Fruit fly (Drosophila melanogaster): ENCODE measurements around the gene Atg18b.

The Atg18b gene

DNA sequence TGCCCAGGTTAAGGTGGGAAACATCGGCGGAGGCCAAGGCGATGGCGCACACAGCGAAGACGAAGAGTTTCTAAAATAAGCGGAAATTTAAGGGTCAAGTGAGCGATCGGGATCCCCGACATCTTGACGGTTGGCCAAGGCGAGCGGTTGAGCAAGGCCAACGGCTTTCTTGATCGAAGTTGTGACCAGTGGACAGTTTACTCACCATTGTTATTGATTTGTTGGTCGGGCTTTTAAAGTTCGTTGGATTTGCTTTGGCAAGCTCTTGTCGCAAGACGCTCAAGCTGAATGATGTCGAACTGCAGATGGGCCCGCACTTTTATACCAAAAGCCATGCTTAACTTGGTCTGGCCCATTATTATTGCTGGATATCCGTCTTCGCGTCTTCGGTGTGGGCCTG lies 13.1 kb upstream of the Atg18b start:
- TF ChIP-seq vri (GFP tag; optimal IDR thresholded peaks at IDR 0.05) (no peak), Hr39 (GFP tag; optimal IDR thresholded peaks at IDR 0.05) (no peak), spab (GFP tag; optimal IDR thresholded peaks at IDR 0.05) (no peak), CG3032 (tag; optimal IDR thresholded peaks at IDR 0.05) (no peak), acj6 (GFP tag; optimal IDR thresholded peaks at IDR 0.05) (no peak), topi (GFP tag; optimal IDR thresholded peaks at IDR 0.05) (no peak), fd85E (GFP tag; optimal IDR thresholded peaks at IDR 0.05) (no peak), CG31627 (GFP tag; optimal IDR thresholded peaks at IDR 0.05) (no peak), CG6163 (GFP tag; IDR thresholded peaks at IDR 0.05) (no peak), CG11294 (GFP tag; IDR thresholded peaks at IDR 0.05) (no peak), CG32006 (GFP tag; optimal IDR thresholded peaks at IDR 0.05) (no peak), CG34406 (GFP tag; optimal IDR thresholded peaks at IDR 0.05) (no peak)

DNA sequence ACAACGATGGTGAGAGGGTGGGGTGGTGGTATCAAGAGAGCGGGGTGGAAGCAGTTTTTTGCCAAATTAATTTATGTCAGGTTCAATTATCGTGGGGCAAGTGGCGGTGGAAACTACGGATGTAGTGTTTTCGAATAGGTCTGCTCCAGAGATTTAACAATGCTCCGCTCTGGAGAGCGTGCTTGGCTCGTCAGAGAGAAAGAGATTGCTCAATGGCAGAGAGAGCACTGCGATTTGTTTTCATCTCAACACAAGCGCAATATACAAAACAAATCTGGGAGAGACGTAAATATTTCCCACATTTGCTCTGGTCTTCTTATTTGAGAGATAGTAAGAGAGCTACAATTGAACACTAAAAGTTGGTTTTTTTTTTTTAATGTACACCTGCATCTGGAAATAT lies 1.4 kb upstream of the Atg18b start:
- TF ChIP-seq CG11762 (GFP tag; optimal IDR thresholded peaks at IDR 0.05; ENCODE audit: insufficient read depth) (no peak), CG32006 (GFP tag; optimal IDR thresholded peaks at IDR 0.05) (no peak), CG1621 (tag; optimal IDR thresholded peaks at IDR 0.05) (no peak), CG15336 (GFP tag; IDR thresholded peaks at IDR 0.05) (peak; percentile 48; the same call in 1 of the 2 replicates), achi (GFP tag; optimal IDR thresholded peaks at IDR 0.05) (no peak), Sox14 (GFP tag; optimal IDR thresholded peaks at IDR 0.05) (no peak), CG8319 (GFP tag; optimal IDR thresholded peaks at IDR 0.05) (no peak), cyc (GFP tag; optimal IDR thresholded peaks at IDR 0.05) (no peak)

DNA sequence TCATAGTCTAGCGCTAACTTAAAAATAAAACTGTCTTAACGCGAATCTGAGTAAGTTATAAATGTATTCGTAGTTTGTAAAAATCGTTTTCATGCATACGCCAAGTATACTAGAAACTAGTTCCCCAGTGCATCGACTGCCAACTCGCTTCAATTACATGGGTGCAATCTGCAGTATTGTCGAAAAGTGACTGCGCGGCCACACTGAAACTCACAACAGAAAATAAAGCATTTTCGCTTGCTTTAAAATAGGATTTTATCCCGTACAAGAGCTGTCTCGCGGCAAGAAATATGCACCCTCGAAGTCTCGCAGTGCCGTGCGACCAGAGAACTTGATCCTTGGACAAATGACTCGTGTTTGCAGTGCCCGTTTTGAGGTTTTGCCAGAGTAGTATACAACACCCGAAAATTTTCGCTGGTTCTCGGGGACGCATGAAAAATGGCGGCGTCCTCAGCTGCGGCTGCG lies 774 bp upstream of the Atg18b start, which contains the start of gene CG8677:
CG8677 (plus strand) TSS at position 199 of the 465 bp plus-strand sequence.
- TF ChIP-seq lz (GFP tag; optimal IDR thresholded peaks at IDR 0.05) = no peak
- no peak for TF ChIP-seq pdm3 (GFP tag; optimal IDR thresholded peaks at IDR 0.05)
- TF ChIP-seq Lpt (GFP tag; optimal IDR thresholded peaks at IDR 0.05) = no peak
- TF ChIP-seq eg (GFP tag; IDR thresholded peaks at IDR 0.05) = 0 out of 3 replicates have a peak, but pooled peaks have one; percentile 17
- TF ChIP-seq CG9139 (GFP tag; optimal IDR thresholded peaks at IDR 0.05) = no peak
- TF ChIP-seq CG15336 (GFP tag; IDR thresholded peaks at IDR 0.05) = no peak
- 0 out of 3 replicates have a peak, but pooled peaks have one; percentile 41 for TF ChIP-seq CG6163 (GFP tag; IDR thresholded peaks at IDR 0.05)

- no peak for TF ChIP-seq esn (GFP tag; optimal IDR thresholded peaks at IDR 0.05)
- TF ChIP-seq dsx (GFP tag; optimal IDR thresholded peaks at IDR 0.05; ENCODE audit: poor library complexity, severe bottlenecking) = no peak
- TF ChIP-seq Blimp-1 (GFP tag; optimal IDR thresholded peaks at IDR 0.05) = no peak
- no peak for TF ChIP-seq CG4318 (GFP tag; optimal IDR thresholded peaks at IDR 0.05)
- TF ChIP-seq CG15336 (GFP tag; IDR thresholded peaks at IDR 0.05) = 0 out of 2 replicates have a peak, but pooled peaks have one; percentile 20
- peak; percentile 20 for TF ChIP-seq net (GFP tag; optimal IDR thresholded peaks at IDR 0.05)
- no peak for TF ChIP-seq OdsH (GFP tag; optimal IDR thresholded peaks at IDR 0.05)
- TF ChIP-seq CG6808 (GFP tag; optimal IDR thresholded peaks at IDR 0.05) = peak; percentile 16
- TF ChIP-seq topi (GFP tag; optimal IDR thresholded peaks at IDR 0.05) = no peak
- TF ChIP-seq salr (GFP tag; optimal IDR thresholded peaks at IDR 0.05) = no peak
- TF ChIP-seq CG10669 (GFP tag; optimal IDR thresholded peaks at IDR 0.05) = no peak
- peak; percentile 65 for TF ChIP-seq vri (GFP tag; optimal IDR thresholded peaks at IDR 0.05)
- TF ChIP-seq CG9139 (GFP tag; optimal IDR thresholded peaks at IDR 0.05) = peak; percentile 16
- 0 out of 3 replicates have a peak, but pooled peaks have one; percentile 11 for TF ChIP-seq CG6163 (GFP tag; IDR thresholded peaks at IDR 0.05)
- TF ChIP-seq CG8632 (GFP tag; optimal IDR thresholded peaks at IDR 0.05) = no peak
- no peak for TF ChIP-seq CG32006 (GFP tag; optimal IDR thresholded peaks at IDR 0.05)
- peak; percentile 84 for TF ChIP-seq Eip78C (GFP tag)
- TF ChIP-seq Sox14 (GFP tag; optimal IDR thresholded peaks at IDR 0.05) = peak; percentile 68
- TF ChIP-seq CG16779 (tag; optimal IDR thresholded peaks at IDR 0.05) = no peak
- no peak for TF ChIP-seq CG3919 (GFP tag; optimal IDR thresholded peaks at IDR 0.05)
- TF ChIP-seq svp (GFP tag) = peak; percentile 86
- TF ChIP-seq fd59A (GFP tag; optimal IDR thresholded peaks at IDR 0.05) = no peak
- no peak for TF ChIP-seq Hr4 (GFP tag; optimal IDR thresholded peaks at IDR 0.05)
- TF ChIP-seq Eip75B (GFP tag; optimal IDR thresholded peaks at IDR 0.05) = no peak
- TF ChIP-seq CG11902 (GFP tag; optimal IDR thresholded peaks at IDR 0.05) = no peak
- TF ChIP-seq achi (GFP tag; optimal IDR thresholded peaks at IDR 0.05) = no peak
- TF ChIP-seq cyc (GFP tag; optimal IDR thresholded peaks at IDR 0.05) = no peak
- TF ChIP-seq eg (GFP tag; IDR thresholded peaks at IDR 0.05) = 0 out of 3 replicates have a peak, but pooled peaks have one; percentile 56
- peak; percentile 19 to 26 for TF ChIP-seq ss (GFP tag; optimal IDR thresholded peaks at IDR 0.05)
These were observed 709 bp downstream of the Atg18b start for dm6 chr2L:21219640-21220085.

All from whole organism, prepupa.